Worm (Caenorhabditis elegans): ENCODE results near the gene F48G7.9.

Gene F48G7.9

ce11 chrV:587818-588217, 40.6 kb downstream of the F48G7.9 start, which contains the start of gene K06H6.1:
TSS of gene K06H6.1 (plus strand) at chrV:588118.
- TF ChIP-seq ceh-45 (GFP tag; IDR thresholded peaks at IDR 0.05) (no peak), ceh-34 (tag; optimal IDR thresholded peaks at IDR 0.05) (no peak), odd-2 (tag; optimal IDR thresholded peaks at IDR 0.05) (no peak), zip-5 (tag; optimal IDR thresholded peaks at IDR 0.05) (no peak), dmd-4 (tag; optimal IDR thresholded peaks at IDR 0.05; ENCODE audit: borderline replicate concordance) (no peak), gmeb-2 (tag; optimal IDR thresholded peaks at IDR 0.05) (no peak), pha-4 (tag; optimal IDR thresholded peaks at IDR 0.05) (no peak), hlh-8 (tag; optimal IDR thresholded peaks at IDR 0.05) (no peak)

ce11 chrV:585472-585871, 43.0 kb downstream of the F48G7.9 start, which contains the start of gene K06H6.2:
TSS of gene K06H6.2 (plus strand) at chrV:585772.
- no peak for TF ChIP-seq dmd-4 (tag; optimal IDR thresholded peaks at IDR 0.05; ENCODE audit: borderline replicate concordance)
- TF ChIP-seq eyg-1 (tag; optimal IDR thresholded peaks at IDR 0.05), result no peak
- no peak for TF ChIP-seq ceh-18 (tag; optimal IDR thresholded peaks at IDR 0.05)
- no peak for TF ChIP-seq ahr-1 (tag; optimal IDR thresholded peaks at IDR 0.05)
- TF ChIP-seq ceh-45 (GFP tag; IDR thresholded peaks at IDR 0.05), result no peak
- no peak for TF ChIP-seq sox-2 (GFP tag; IDR thresholded peaks at IDR 0.05)
- no peak for TF ChIP-seq ref-2 (tag; optimal IDR thresholded peaks at IDR 0.05)
- TF ChIP-seq ceh-31 (tag; optimal IDR thresholded peaks at IDR 0.05), result no peak
- no peak for TF ChIP-seq ceh-2 (tag; optimal IDR thresholded peaks at IDR 0.05)
- TF ChIP-seq unc-86 (tag; optimal IDR thresholded peaks at IDR 0.05), result no peak
- TF ChIP-seq lim-6 (tag; optimal IDR thresholded peaks at IDR 0.05), result no peak
- TF ChIP-seq ets-4 (tag; optimal IDR thresholded peaks at IDR 0.05), result no peak
- no peak for TF ChIP-seq madf-2 (tag; optimal IDR thresholded peaks at IDR 0.05)
- no peak for TF ChIP-seq hlh-30 (tag; optimal IDR thresholded peaks at IDR 0.05; ENCODE audit: insufficient read depth)
- no peak for TF ChIP-seq tbx-7 (tag; optimal IDR thresholded peaks at IDR 0.05)
- TF ChIP-seq pqm-1 (tag; optimal IDR thresholded peaks at IDR 0.05), result no peak

ce11 chrV:581616-582015, 46.8 kb downstream of the F48G7.9 start, which contains the start of gene nstp-7:
TSS of gene nstp-7 (plus strand) at chrV:581916.
- TF ChIP-seq sox-2 (GFP tag; IDR thresholded peaks at IDR 0.05), result no peak
- TF ChIP-seq pha-2 (tag; optimal IDR thresholded peaks at IDR 0.05), result no peak
- no peak for TF ChIP-seq hlh-8 (tag; optimal IDR thresholded peaks at IDR 0.05)
- no peak for TF ChIP-seq ceh-45 (GFP tag; IDR thresholded peaks at IDR 0.05)
- no peak for TF ChIP-seq zip-5 (tag; optimal IDR thresholded peaks at IDR 0.05)
- TF ChIP-seq ceh-6 (GFP tag; optimal IDR thresholded peaks at IDR 0.05), result no peak
- TF ChIP-seq ahr-1 (tag; optimal IDR thresholded peaks at IDR 0.05), result no peak
- TF ChIP-seq dmd-4 (tag; optimal IDR thresholded peaks at IDR 0.05; ENCODE audit: borderline replicate concordance), result no peak
- TF ChIP-seq ref-2 (tag; optimal IDR thresholded peaks at IDR 0.05), result no peak
- no peak for TF ChIP-seq mec-3 (tag; optimal IDR thresholded peaks at IDR 0.05; ENCODE audit: borderline replicate concordance)
- no peak for TF ChIP-seq rnt-1 (tag; optimal IDR thresholded peaks at IDR 0.05)
- no peak for TF ChIP-seq fkh-10 (GFP tag; optimal IDR thresholded peaks at IDR 0.05)
- TF ChIP-seq K02D7.2 (tag; optimal IDR thresholded peaks at IDR 0.05), result no peak
- no peak for TF ChIP-seq npax-4 (tag; optimal IDR thresholded peaks at IDR 0.05)
- no peak for TF ChIP-seq fkh-6 (tag; optimal IDR thresholded peaks at IDR 0.05)
- no peak for TF ChIP-seq hlh-30 (tag; optimal IDR thresholded peaks at IDR 0.05; ENCODE audit: insufficient read depth)
- TF ChIP-seq T23F11.4 (GFP tag; optimal IDR thresholded peaks at IDR 0.05), result no peak
- no peak for TF ChIP-seq fax-1 (tag; optimal IDR thresholded peaks at IDR 0.05)

- TF ChIP-seq ceh-30 (tag; optimal IDR thresholded peaks at IDR 0.05) (no peak), ceh-45 (GFP tag; IDR thresholded peaks at IDR 0.05) (no peak), pha-2 (tag; optimal IDR thresholded peaks at IDR 0.05) (no peak), ahr-1 (tag; optimal IDR thresholded peaks at IDR 0.05) (no peak), tbx-7 (tag; optimal IDR thresholded peaks at IDR 0.05) (no peak), ceh-48 (tag; optimal IDR thresholded peaks at IDR 0.05) (no peak), pag-3 (tag; optimal IDR thresholded peaks at IDR 0.05; ENCODE audit: borderline replicate concordance) (no peak), eyg-1 (tag; optimal IDR thresholded peaks at IDR 0.05) (no peak), pros-1 (tag; optimal IDR thresholded peaks at IDR 0.05) (no peak), C08G9.2 (tag; optimal IDR thresholded peaks at IDR 0.05) (no peak), fkh-6 (tag; optimal IDR thresholded peaks at IDR 0.05) (no peak), ceh-34 (tag; optimal IDR thresholded peaks at IDR 0.05) (no peak), unc-3 (GFP tag; conservative IDR thresholded peaks at IDR 0.05) (no peak), unc-3 (tag; optimal IDR thresholded peaks at IDR 0.05) (no peak), ama-1 (optimal IDR thresholded peaks at IDR 0.05) (no peak), elt-4 (tag; optimal IDR thresholded peaks at IDR 0.05) (no peak), unc-86 (tag; optimal IDR thresholded peaks at IDR 0.05) (no peak), mec-3 (tag; optimal IDR thresholded peaks at IDR 0.05; ENCODE audit: borderline replicate concordance) (no peak)
These were observed 49.5 kb downstream of the F48G7.9 start, which contains the start of gene K06H6.4 for ce11 chrV:578977-579376. TSS of gene K06H6.4 (plus strand) at chrV:579277.
